Worm (Caenorhabditis elegans): ENCODE measurements around the gene ppm-2.
A peak's percentile ranks its signal among the peaks of the same experiment; 100 is the strongest.

Gene ppm-2

ce11 chrIII:4649363-4649768, 928 bp upstream of the ppm-2 start (continued):
- peak; percentile 81 to 89 for TF ChIP-seq let-607 (tag; optimal IDR thresholded peaks at IDR 0.05)
- TF ChIP-seq lin-35 (GFP tag; optimal IDR thresholded peaks at IDR 0.05) = peak in 1 of 3 experiments; percentile 66
- TF ChIP-seq akir-1 (GFP tag; optimal IDR thresholded peaks at IDR 0.05) = no peak
- TF ChIP-seq cebp-2 (GFP tag; IDR thresholded peaks at IDR 0.05) = no peak
- no peak for TF ChIP-seq nfya-1 (tag; optimal IDR thresholded peaks at IDR 0.05; ENCODE audit: borderline replicate concordance, insufficient read depth)
- TF ChIP-seq egrh-3 (GFP tag; IDR thresholded peaks at IDR 0.05) = peak; percentile 10; the same call in 1 of the 2 replicates
- TF ChIP-seq Y56A3A.18 (GFP tag; IDR thresholded peaks at IDR 0.05) = peak; percentile 57; the same call in 1 of the 2 replicates
- TF ChIP-seq F57C9.4 (tag; optimal IDR thresholded peaks at IDR 0.05) = no peak
- peak; percentile 37; the same call in 1 of the 2 replicates for TF ChIP-seq cebp-1 (GFP tag; IDR thresholded peaks at IDR 0.05)
- TF ChIP-seq cebp-1 (tag; optimal IDR thresholded peaks at IDR 0.05) = peak; percentile 93
- 0 out of 2 replicates have a peak, but pooled peaks have one; percentile 12 for TF ChIP-seq hmg-20 (GFP tag; IDR thresholded peaks at IDR 0.05)
- peak; percentile 87 for TF ChIP-seq ZK185.1 (tag; optimal IDR thresholded peaks at IDR 0.05; ENCODE audit: poor library complexity, severe bottlenecking)
- TF ChIP-seq aptf-2 (GFP tag; conservative IDR thresholded peaks at IDR 0.05) = no peak
- TF ChIP-seq him-1 (tag; optimal IDR thresholded peaks at IDR 0.05) = no peak
- TF ChIP-seq hlh-26 (GFP tag; conservative IDR thresholded peaks at IDR 0.05) = no peak
- TF ChIP-seq hrde-1 (tag; optimal IDR thresholded peaks at IDR 0.05; ENCODE audit: borderline replicate concordance) = no peak
- peak; percentile 90 for TF ChIP-seq ceh-27 (GFP tag; optimal IDR thresholded peaks at IDR 0.05)
- TF ChIP-seq F49E8.2 (tag; optimal IDR thresholded peaks at IDR 0.05; ENCODE audit: insufficient read depth) = no peak
- TF ChIP-seq Y67H2A.10 (GFP tag; conservative IDR thresholded peaks at IDR 0.05) = peak; percentile 62; the same call in 1 of the 2 replicates
- TF ChIP-seq F37B4.10 (GFP tag; IDR thresholded peaks at IDR 0.05) = 0 out of 2 replicates have a peak, but pooled peaks have one; percentile 46
- peak; percentile 91 for TF ChIP-seq lin-40 (tag; optimal IDR thresholded peaks at IDR 0.05)
- peak; percentile 94 for TF ChIP-seq K12H6.12 (tag; optimal IDR thresholded peaks at IDR 0.05)
- peak; percentile 32 for TF ChIP-seq gei-17 (GFP tag; optimal IDR thresholded peaks at IDR 0.05)
- peak; percentile 70 for TF ChIP-seq tbp1 (GFP tag; optimal IDR thresholded peaks at IDR 0.05)
- peak; percentile 91 for TF ChIP-seq madf-10 (tag; optimal IDR thresholded peaks at IDR 0.05)
- TF ChIP-seq Y95B8A.8 (GFP tag; IDR thresholded peaks at IDR 0.05) = no peak
- TF ChIP-seq lir-1 (GFP tag; conservative IDR thresholded peaks at IDR 0.05) = peak; percentile 71; the same call in 1 of the 2 replicates
- TF ChIP-seq efl-1 (GFP tag; optimal IDR thresholded peaks at IDR 0.05) = peak; percentile 22
- no peak for TF ChIP-seq egl-18 (GFP tag; IDR thresholded peaks at IDR 0.05)
- no peak for TF ChIP-seq snpc-1.3 (tag; optimal IDR thresholded peaks at IDR 0.05; ENCODE audit: insufficient read depth)
- no peak for TF ChIP-seq F55B11.4 (tag; optimal IDR thresholded peaks at IDR 0.05; ENCODE audit: borderline replicate concordance, insufficient read depth)
- TF ChIP-seq nhr-27 (tag; optimal IDR thresholded peaks at IDR 0.05) = peak; percentile 50
- TF ChIP-seq rpc-1 (optimal IDR thresholded peaks at IDR 0.05) = no peak
- no peak for TF ChIP-seq rpc-1 (tag; optimal IDR thresholded peaks at IDR 0.05)
- peak; percentile 61 for TF ChIP-seq pha-4 (tag; optimal IDR thresholded peaks at IDR 0.05)
- peak; percentile 94 for TF ChIP-seq ztf-26 (tag; optimal IDR thresholded peaks at IDR 0.05)
- no peak for TF ChIP-seq aptf-3 (GFP tag; IDR thresholded peaks at IDR 0.05)
- TF ChIP-seq F57A8.1 (GFP tag; optimal IDR thresholded peaks at IDR 0.05) = no peak
- no peak for TF ChIP-seq D2030.7 (GFP tag; IDR thresholded peaks at IDR 0.05)
- TF ChIP-seq F23B12.7 (tag; optimal IDR thresholded peaks at IDR 0.05; ENCODE audit: insufficient read depth) = peak; percentile 17
- peak; percentile 81 for TF ChIP-seq lin-54 (GFP tag; optimal IDR thresholded peaks at IDR 0.05)
- TF ChIP-seq dpl-1 (GFP tag; optimal IDR thresholded peaks at IDR 0.05) = no peak
- peak; percentile 99 for TF ChIP-seq nhr-80 (tag; optimal IDR thresholded peaks at IDR 0.05)
- TF ChIP-seq egl-44 (GFP tag; IDR thresholded peaks at IDR 0.05) = peak; percentile 81
- TF ChIP-seq zfh-2 (GFP tag; conservative IDR thresholded peaks at IDR 0.05) = peak; percentile 95
- TF ChIP-seq nhr-120 (GFP tag; IDR thresholded peaks at IDR 0.05) = no peak
- peak; percentile 70 for TF ChIP-seq die-1 (tag; optimal IDR thresholded peaks at IDR 0.05)
